Fruit fly (Drosophila melanogaster): ENCODE results near the gene CG12347.

The CG12347 gene

DNA sequence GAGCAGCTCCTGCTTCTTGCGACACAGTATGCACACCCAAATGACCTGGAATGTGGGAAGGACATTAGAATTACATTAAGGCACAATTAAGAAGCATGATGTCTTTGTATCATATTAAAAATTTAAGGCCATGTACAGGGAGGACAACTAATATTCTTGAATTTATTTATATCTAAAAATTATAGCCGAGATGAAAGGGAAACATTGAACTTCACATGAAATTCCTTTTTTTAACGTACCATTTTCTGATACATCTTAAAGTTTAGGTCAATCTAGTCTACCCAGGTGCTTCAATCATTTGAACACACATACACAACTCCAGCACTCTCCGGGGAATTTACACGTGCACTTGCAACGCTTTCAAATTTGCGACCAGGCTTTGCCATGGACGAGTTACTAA lies at the start of gene CG12347:
TSS of gene CG12347 (plus strand) at position 301 of the 400 bp plus-strand sequence.
- no peak for TF ChIP-seq CG31627 (GFP tag; optimal IDR thresholded peaks at IDR 0.05)
- TF ChIP-seq CG11902 (GFP tag; optimal IDR thresholded peaks at IDR 0.05) = no peak
- TF ChIP-seq svp (GFP tag) = peak; percentile 17

DNA sequence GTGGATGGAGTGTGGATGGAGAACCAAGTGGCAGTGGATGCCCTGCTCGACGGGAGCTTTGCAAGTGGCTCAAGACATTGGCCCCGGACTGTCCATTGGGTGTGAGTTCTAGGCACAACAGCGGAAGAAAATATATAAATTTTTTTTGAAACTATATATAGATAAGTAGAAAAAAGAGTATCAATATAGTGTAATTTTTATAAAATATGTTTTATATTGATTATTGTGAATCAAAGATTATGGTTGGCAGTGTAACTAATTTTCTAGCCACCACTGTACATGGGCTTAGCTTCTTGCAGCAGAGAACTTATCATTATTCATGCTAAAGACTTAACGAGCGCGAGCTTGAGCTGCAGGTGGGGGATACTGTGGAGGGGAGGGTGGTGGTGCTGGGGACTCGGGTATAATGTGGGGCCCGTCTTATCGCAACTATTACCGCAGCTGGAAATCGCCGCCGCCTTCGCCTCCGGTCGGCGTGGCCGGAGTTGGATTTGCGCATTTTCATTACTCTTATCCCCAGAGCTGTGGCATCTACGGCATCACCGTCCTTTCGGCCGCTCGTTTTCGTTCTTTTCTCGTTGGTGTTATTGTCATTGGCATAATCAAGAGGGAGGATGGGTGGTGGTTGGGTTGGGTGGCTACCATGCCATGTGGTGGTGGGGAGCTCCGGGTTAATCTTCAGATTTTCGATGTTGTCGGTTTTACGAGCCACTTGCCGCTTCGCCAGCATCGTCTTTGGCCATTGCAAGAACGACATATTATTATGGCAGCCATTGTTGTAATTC lies 44.2 kb upstream of the CG12347 start:
- TF ChIP-seq CG15336 (GFP tag; IDR thresholded peaks at IDR 0.05) (0 out of 2 replicates have a peak, but pooled peaks have one; percentile 28), lz (GFP tag; optimal IDR thresholded peaks at IDR 0.05) (no peak), CG32006 (GFP tag; optimal IDR thresholded peaks at IDR 0.05) (peak; percentile 38)

dm6 chr3R:17881074-17881473 lies 25.2 kb upstream of the CG12347 start:
- TF ChIP-seq CG34406 (GFP tag; optimal IDR thresholded peaks at IDR 0.05) (no peak), CG7368 (GFP tag; optimal IDR thresholded peaks at IDR 0.05) (no peak), net (GFP tag; optimal IDR thresholded peaks at IDR 0.05) (no peak), CG31627 (GFP tag; optimal IDR thresholded peaks at IDR 0.05) (no peak), vri (GFP tag; optimal IDR thresholded peaks at IDR 0.05) (no peak)

- TF ChIP-seq Ets21C (GFP tag; optimal IDR thresholded peaks at IDR 0.05) = no peak
Observed at dm6 chr3R:17891025-17891424, 15.2 kb upstream of the CG12347 start.

DNA sequence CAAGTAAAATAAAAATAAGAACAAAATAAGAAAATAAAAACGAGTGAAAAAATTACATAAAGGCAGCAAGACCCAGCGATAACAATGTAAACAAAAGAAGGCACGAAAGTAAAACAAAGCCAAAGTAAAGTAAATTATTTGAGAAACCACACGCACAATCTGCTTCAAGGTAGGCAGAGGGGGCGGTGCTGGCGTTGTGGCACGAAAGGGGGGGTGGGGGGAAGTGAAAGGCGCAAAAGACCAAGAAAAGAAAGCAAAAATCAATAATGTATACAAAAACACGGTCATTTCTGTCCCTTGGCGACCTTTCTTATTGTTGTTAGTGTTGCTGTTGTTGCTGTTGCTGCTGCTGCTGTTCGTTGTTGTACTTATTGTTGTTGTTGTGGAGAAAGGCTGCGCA lies 9.0 kb upstream of the CG12347 start:
- no peak for TF ChIP-seq Eip93F (GFP tag; optimal IDR thresholded peaks at IDR 0.05)
- TF ChIP-seq CG7368 (GFP tag; optimal IDR thresholded peaks at IDR 0.05) = no peak
- no peak for TF ChIP-seq salr (GFP tag; optimal IDR thresholded peaks at IDR 0.05)
- TF ChIP-seq fd85E (GFP tag; optimal IDR thresholded peaks at IDR 0.05) = no peak
- TF ChIP-seq OdsH (GFP tag; optimal IDR thresholded peaks at IDR 0.05) = no peak
- TF ChIP-seq fkh (GFP tag; optimal IDR thresholded peaks at IDR 0.05) = peak; percentile 38

DNA sequence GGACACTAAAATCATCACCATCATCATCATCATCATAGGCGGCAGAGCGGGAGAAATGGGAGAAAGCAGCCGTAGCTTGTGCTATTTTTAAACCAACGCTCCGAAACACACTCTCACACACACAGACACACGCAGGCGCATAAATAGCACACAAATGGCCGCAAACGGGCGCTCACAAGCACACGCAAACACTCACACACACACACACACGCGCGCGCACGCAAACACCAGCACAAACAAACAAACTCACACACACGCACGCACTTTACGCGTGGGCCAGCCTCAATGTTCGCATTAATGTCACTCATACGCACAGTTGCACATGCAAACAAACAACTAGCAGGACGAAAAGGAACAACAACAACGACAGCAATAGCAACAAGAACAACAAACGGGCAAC lies 8.4 kb upstream of the CG12347 start:
- TF ChIP-seq Met (GFP tag; optimal IDR thresholded peaks at IDR 0.05) (no peak), spab (GFP tag; optimal IDR thresholded peaks at IDR 0.05) (no peak), CG11762 (GFP tag; optimal IDR thresholded peaks at IDR 0.05; ENCODE audit: insufficient read depth) (no peak), CG8632 (GFP tag; optimal IDR thresholded peaks at IDR 0.05) (no peak), eg (GFP tag; IDR thresholded peaks at IDR 0.05) (no peak), ss (GFP tag; optimal IDR thresholded peaks at IDR 0.05) (no peak)

DNA sequence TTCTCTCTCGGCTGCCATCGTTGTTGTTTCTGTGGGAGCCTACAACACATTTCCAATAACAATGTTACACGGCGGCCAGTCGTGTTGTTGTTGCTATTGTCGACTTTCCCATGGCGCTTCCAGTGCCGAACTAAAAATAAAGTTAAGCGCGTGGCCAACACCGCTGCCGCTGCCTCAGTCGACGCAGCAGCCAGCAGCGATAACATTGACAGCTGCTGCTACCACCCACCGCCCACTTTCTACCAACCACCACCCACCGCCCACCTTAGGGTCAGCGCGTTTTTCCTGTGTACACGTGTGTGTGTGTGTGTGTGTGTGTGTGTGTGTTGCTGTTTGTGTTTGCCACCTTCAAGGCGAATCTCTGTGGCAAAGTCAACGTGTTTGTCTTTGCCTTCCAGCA lies 5.2 kb upstream of the CG12347 start:
- no peak for TF ChIP-seq Hr38 (GFP tag; optimal IDR thresholded peaks at IDR 0.05)
- no peak for TF ChIP-seq CG16779 (tag; optimal IDR thresholded peaks at IDR 0.05)
- TF ChIP-seq Blimp-1 (GFP tag; optimal IDR thresholded peaks at IDR 0.05) = no peak
- no peak for TF ChIP-seq salr (GFP tag; optimal IDR thresholded peaks at IDR 0.05)
- TF ChIP-seq Smox (GFP tag; optimal IDR thresholded peaks at IDR 0.05) = no peak

- TF ChIP-seq CG11902 (GFP tag; optimal IDR thresholded peaks at IDR 0.05) = no peak
- TF ChIP-seq Sox15 (GFP tag; optimal IDR thresholded peaks at IDR 0.05) = no peak
- no peak for TF ChIP-seq pdm3 (GFP tag; optimal IDR thresholded peaks at IDR 0.05)
- TF ChIP-seq achi (GFP tag; optimal IDR thresholded peaks at IDR 0.05) = no peak
- TF ChIP-seq vri (GFP tag; optimal IDR thresholded peaks at IDR 0.05) = no peak
- TF ChIP-seq spab (GFP tag; optimal IDR thresholded peaks at IDR 0.05) = no peak
- no peak for TF ChIP-seq svp (GFP tag)
- no peak for TF ChIP-seq CG8632 (GFP tag; optimal IDR thresholded peaks at IDR 0.05)
- no peak for TF ChIP-seq ss (GFP tag; optimal IDR thresholded peaks at IDR 0.05)
- no peak for TF ChIP-seq net (GFP tag; optimal IDR thresholded peaks at IDR 0.05)
- TF ChIP-seq CG4318 (GFP tag; optimal IDR thresholded peaks at IDR 0.05) = no peak
- no peak for TF ChIP-seq acj6 (GFP tag; optimal IDR thresholded peaks at IDR 0.05)
- TF ChIP-seq CG6276 (GFP tag; optimal IDR thresholded peaks at IDR 0.05) = no peak
- TF ChIP-seq CG1621 (tag; optimal IDR thresholded peaks at IDR 0.05) = no peak
- no peak for TF ChIP-seq Blimp-1 (GFP tag; optimal IDR thresholded peaks at IDR 0.05)
Observed at dm6 chr3R:17902233-17902632, 4.0 kb upstream of the CG12347 start.
